Worm (Caenorhabditis elegans): Measurements from ENCODE around the gene hrpl-1.

ce11 chrII:6939873-6940272, 41.3 kb downstream of the hrpl-1 start:
- TF ChIP-seq mep-1 (tag; optimal IDR thresholded peaks at IDR 0.05) (no peak), pqm-1 (tag; optimal IDR thresholded peaks at IDR 0.05) (no peak), lin-13 (GFP tag; optimal IDR thresholded peaks at IDR 0.05) (no peak), pha-4 (GFP tag; IDR thresholded peaks at IDR 0.05) (no peak), pha-4 (tag; optimal IDR thresholded peaks at IDR 0.05) (no peak)
